Fruit fly (Drosophila melanogaster) whole organism, pupa: ENCODE measurements around the gene PIG-P.

Experiments
- CG10348 ChIP-seq: fragments of 200-800 bp; sonication (Bioruptor generic); IDR thresholded peaks from 2 replicates; pipeline ENCODE4 v1.3.6; 2022; ENCODE audit warnings: missing biosample characterization, missing genetic modification characterization
- CG12605 ChIP-seq: fragments of 200-800 bp; sonication (Bioruptor generic); IDR thresholded peaks from 2 replicates; pipeline ENCODE4 v1.3.6; 2022; ENCODE audit warnings: missing biosample characterization, missing genetic modification characterization
- CG13204 ChIP-seq: fragments of 200-800 bp; sonication (Bioruptor generic); optimal IDR thresholded peaks from 2 replicates; lab custom pipeline; 2018; ENCODE audit warnings: missing biosample characterization, mild to moderate bottlenecking, missing genetic modification characterization, moderate library complexity
- CG14655 ChIP-seq: fragments of 200-800 bp; sonication (Bioruptor generic); optimal IDR thresholded peaks from 3 replicates; lab custom pipeline; 2017; ENCODE audit warnings: mild to moderate bottlenecking, missing biosample characterization, missing genetic modification reagents, missing genetic modification characterization
- CG15710 ChIP-seq: fragments of 200-800 bp; sonication (Bioruptor generic); optimal IDR thresholded peaks from 2 replicates; lab custom pipeline; 2018; ENCODE audit warnings: missing biosample characterization, mild to moderate bottlenecking, missing genetic modification characterization, moderate library complexity
- CG17806 ChIP-seq: fragments of 200-800 bp; sonication (Bioruptor generic); optimal IDR thresholded peaks from 2 replicates; lab custom pipeline; 2018; ENCODE audit warnings: missing biosample characterization, mild to moderate bottlenecking, missing genetic modification characterization, moderate library complexity
- CG32121 ChIP-seq: fragments of 200-800 bp; sonication (Bioruptor generic); IDR thresholded peaks from 2 replicates; pipeline ENCODE4 v1.3.6; 2022; ENCODE audit warnings: missing biosample characterization, missing genetic modification characterization
- CG34367 ChIP-seq: fragments of 200-800 bp; sonication (Bioruptor generic); optimal IDR thresholded peaks from 2 replicates; lab custom pipeline; 2018; ENCODE audit warnings: missing biosample characterization, mild to moderate bottlenecking, missing genetic modification characterization
- CG4496 ChIP-seq: fragments of 200-800 bp; sonication (Bioruptor generic); IDR thresholded peaks from 3 replicates; pipeline ENCODE4 v1.3.6; 2022; ENCODE audit warnings: missing biosample characterization, missing genetic modification characterization
- CG8159 ChIP-seq: fragments of 200-800 bp; sonication (Bioruptor generic); optimal IDR thresholded peaks from 3 replicates; lab custom pipeline; 2018; ENCODE audit warnings: missing biosample characterization, mild to moderate bottlenecking, missing genetic modification characterization, moderate library complexity
- CG8301 ChIP-seq: fragments of 200-800 bp; sonication (Bioruptor generic); optimal IDR thresholded peaks from 2 replicates; lab custom pipeline; 2018; ENCODE audit warnings: missing biosample characterization, mild to moderate bottlenecking, missing genetic modification characterization
- CG9948 ChIP-seq: fragments of 200-800 bp; sonication (Bioruptor generic); optimal IDR thresholded peaks from 2 replicates; lab custom pipeline; 2018; ENCODE audit warnings: missing biosample characterization, mild to moderate bottlenecking, missing genetic modification characterization, moderate library complexity
- D1 ChIP-seq: fragments of 200-800 bp; sonication (Bioruptor generic); optimal IDR thresholded peaks from 2 replicates; lab custom pipeline; 2018; ENCODE audit warnings: missing biosample characterization, mild to moderate bottlenecking, missing genetic modification characterization, moderate library complexity
- EcR ChIP-seq: fragments of 200-800 bp; sonication (Bioruptor generic); optimal IDR thresholded peaks from 3 replicates; lab custom pipeline; 2019; ENCODE audit warnings: missing biosample characterization, missing genetic modification characterization, mild to moderate bottlenecking, moderate library complexity, missing genetic modification reagents
- Ets98B ChIP-seq: fragments of 200-800 bp; sonication (Bioruptor generic); IDR thresholded peaks from 2 replicates; pipeline ENCODE4 v1.3.6; 2022; ENCODE audit warnings: missing biosample characterization, missing genetic modification characterization
- Pif1A ChIP-seq: fragments of 200-800 bp; sonication (Bioruptor generic); optimal IDR thresholded peaks from 3 replicates; lab custom pipeline; 2016; ENCODE audit warnings: missing biosample characterization, missing genetic modification characterization
- Pif1B ChIP-seq: fragments of 200-800 bp; sonication (Bioruptor generic); optimal IDR thresholded peaks from 3 replicates; lab custom pipeline; 2016; ENCODE audit warnings: missing biosample characterization, missing genetic modification characterization
- Snoo ChIP-seq: fragments of 200-800 bp; sonication (Bioruptor generic); optimal IDR thresholded peaks from 3 replicates; lab custom pipeline; 2017; ENCODE audit warnings: missing biosample characterization, mild to moderate bottlenecking, missing genetic modification characterization, inconsistent platforms
- fd96Ca ChIP-seq: fragments of 200-800 bp; sonication (Bioruptor generic); IDR thresholded peaks from 3 replicates; pipeline ENCODE4 v1.3.6; 2022; ENCODE audit warnings: missing biosample characterization, missing genetic modification characterization
- gl ChIP-seq: fragments of 200-800 bp; sonication (Bioruptor generic); optimal IDR thresholded peaks from 2 replicates; lab custom pipeline; 2018; ENCODE audit warnings: missing biosample characterization, mild to moderate bottlenecking, missing genetic modification characterization
- rn ChIP-seq: fragments of 200-800 bp; sonication (Bioruptor generic); IDR thresholded peaks from 2 replicates; pipeline ENCODE4 v1.3.6; 2022; ENCODE audit warnings: missing biosample characterization, missing genetic modification characterization

PIG-P gene

dm6 chr3R:26058066-26058465, at the start of gene PIG-P, which contains the start of gene Tcs6:
TSS of gene PIG-P (minus strand) at chr3R:26058223.
TSS of gene Tcs6 (minus strand) at chr3R:26058223.
- no peak for TF ChIP-seq EcR (GFP tag; lab: Kevin White, UChicago)
- TF ChIP-seq CG8159 (tag; lab: Kevin White, UChicago), result no peak
- no peak for TF ChIP-seq CG14655
- TF ChIP-seq CG32121 (GFP tag; lab: Robert Waterston, UW), result no peak
- TF ChIP-seq CG12605 (GFP tag; lab: Robert Waterston, UW), result no peak
- TF ChIP-seq Snoo (tag; lab: Kevin White, UChicago), result no peak
- no peak for TF ChIP-seq fd96Ca (GFP tag; lab: Robert Waterston, UW)
- no peak for TF ChIP-seq CG4496 (GFP tag; lab: Robert Waterston, UW)
- no peak for TF ChIP-seq CG17806 (tag; lab: Kevin White, UChicago)
- no peak for TF ChIP-seq rn (GFP tag; lab: Robert Waterston, UW)
- TF ChIP-seq CG10348 (GFP tag; lab: Robert Waterston, UW), result no peak
- no peak for TF ChIP-seq CG9948 (tag; lab: Kevin White, UChicago)
- TF ChIP-seq CG8301, result no peak
- no peak for TF ChIP-seq gl (tag; lab: Kevin White, UChicago)
- no peak for TF ChIP-seq Pif1A (GFP tag; lab: Kevin White, UChicago)
- TF ChIP-seq Pif1B, result no peak
- TF ChIP-seq CG15710, result no peak
- TF ChIP-seq D1 (tag; lab: Kevin White, UChicago), result no peak
- no peak for TF ChIP-seq CG34367 (tag; lab: Kevin White, UChicago)
- TF ChIP-seq CG13204 (GFP tag; lab: Kevin White, UChicago), result no peak

dm6 chr3R:26106595-26107152, 48.7 kb upstream of the PIG-P start, which contains the start of gene Cipc:
TSS of gene Cipc (plus strand) at chr3R:26106868.
- TF ChIP-seq CG17806 (tag; lab: Kevin White, UChicago) (peak; percentile 44), CG13204 (GFP tag; lab: Kevin White, UChicago) (peak; percentile 56), Ets98B (GFP tag; lab: Robert Waterston, UW) (peak; percentile 81), Pif1B (peak; percentile 76), Snoo (tag; lab: Kevin White, UChicago) (peak; percentile 64), CG9948 (tag; lab: Kevin White, UChicago) (peak; percentile 24), fd96Ca (GFP tag; lab: Robert Waterston, UW) (peak; percentile 80), EcR (GFP tag; lab: Kevin White, UChicago) (peak; percentile 26), CG8301 (peak; percentile 40), gl (tag; lab: Kevin White, UChicago) (no peak), CG34367 (tag; lab: Kevin White, UChicago) (no peak), rn (GFP tag; lab: Robert Waterston, UW) (no peak), CG14655 (peak; percentile 63), CG4496 (GFP tag; lab: Robert Waterston, UW) (peak; percentile 65; the same call in 1 of the 3 replicates), CG15710 (peak; percentile 46), CG8159 (tag; lab: Kevin White, UChicago) (peak; percentile 61), D1 (tag; lab: Kevin White, UChicago) (no peak), CG32121 (GFP tag; lab: Robert Waterston, UW) (peak; percentile 72), CG12605 (GFP tag; lab: Robert Waterston, UW) (no peak), Pif1A (GFP tag; lab: Kevin White, UChicago) (peak; percentile 77), CG10348 (GFP tag; lab: Robert Waterston, UW) (no peak)

- TF ChIP-seq Pif1A (GFP tag; lab: Kevin White, UChicago) (no peak), CG34367 (tag; lab: Kevin White, UChicago) (no peak), CG32121 (GFP tag; lab: Robert Waterston, UW) (peak; percentile 41; the same call in 1 of the 2 replicates), D1 (tag; lab: Kevin White, UChicago) (no peak), CG9948 (tag; lab: Kevin White, UChicago) (no peak), CG4496 (GFP tag; lab: Robert Waterston, UW) (peak; percentile 79), rn (GFP tag; lab: Robert Waterston, UW) (peak; percentile 31; the same call in 1 of the 2 replicates), fd96Ca (GFP tag; lab: Robert Waterston, UW) (peak; percentile 61; the same call in 1 of the 3 replicates), Pif1B (peak; percentile 16), CG15710 (no peak), Snoo (tag; lab: Kevin White, UChicago) (no peak), Ets98B (GFP tag; lab: Robert Waterston, UW) (peak; percentile 77), CG8301 (peak; percentile 40), CG12605 (GFP tag; lab: Robert Waterston, UW) (peak; percentile 30; the same call in 1 of the 2 replicates), CG17806 (tag; lab: Kevin White, UChicago) (peak; percentile 17), CG10348 (GFP tag; lab: Robert Waterston, UW) (peak; percentile 38; the same call in 1 of the 2 replicates), CG13204 (GFP tag; lab: Kevin White, UChicago) (no peak), EcR (GFP tag; lab: Kevin White, UChicago) (no peak), gl (tag; lab: Kevin White, UChicago) (no peak), CG14655 (peak; percentile 44), CG8159 (tag; lab: Kevin White, UChicago) (peak; percentile 52)
- TF ChIP-seq, all 21 proteins: peak for 12
Measured at dm6 chr3R:26105924-26106494, 48.0 kb upstream of the PIG-P start.

dm6 chr3R:26105407-26105806, 47.4 kb upstream of the PIG-P start:
- no peak for TF ChIP-seq Pif1A (GFP tag; lab: Kevin White, UChicago)
- no peak for TF ChIP-seq fd96Ca (GFP tag; lab: Robert Waterston, UW)
- no peak for TF ChIP-seq CG10348 (GFP tag; lab: Robert Waterston, UW)
- no peak for TF ChIP-seq Snoo (tag; lab: Kevin White, UChicago)
- TF ChIP-seq EcR (GFP tag; lab: Kevin White, UChicago), result no peak
- no peak for TF ChIP-seq Pif1B
- no peak for TF ChIP-seq rn (GFP tag; lab: Robert Waterston, UW)
- no peak for TF ChIP-seq CG17806 (tag; lab: Kevin White, UChicago)
- no peak for TF ChIP-seq CG9948 (tag; lab: Kevin White, UChicago)
- no peak for TF ChIP-seq D1 (tag; lab: Kevin White, UChicago)
- no peak for TF ChIP-seq CG8159 (tag; lab: Kevin White, UChicago)
- TF ChIP-seq CG14655, result no peak
- TF ChIP-seq CG34367 (tag; lab: Kevin White, UChicago), result no peak
- no peak for TF ChIP-seq CG12605 (GFP tag; lab: Robert Waterston, UW)
- TF ChIP-seq CG32121 (GFP tag; lab: Robert Waterston, UW), result no peak
- TF ChIP-seq Ets98B (GFP tag; lab: Robert Waterston, UW), result no peak
- no peak for TF ChIP-seq CG15710
- no peak for TF ChIP-seq gl (tag; lab: Kevin White, UChicago)
- TF ChIP-seq CG13204 (GFP tag; lab: Kevin White, UChicago), result no peak
